Worm (Caenorhabditis elegans): Measurements from ENCODE around the gene pap-3.

Gene pap-3

ce11 chrII:11777893-11778480, 38.4 kb downstream of the pap-3 start, which contains the start of the genes patr-1 and dna-2 (continued):
- TF ChIP-seq nhr-12 (tag; optimal IDR thresholded peaks at IDR 0.05) = no peak
- TF ChIP-seq nhr-28 (tag; optimal IDR thresholded peaks at IDR 0.05) = no peak
- no peak for TF ChIP-seq ceh-16 (tag; optimal IDR thresholded peaks at IDR 0.05)
- TF ChIP-seq ztf-11 (tag; optimal IDR thresholded peaks at IDR 0.05) = no peak
- TF ChIP-seq nhr-237 (tag; optimal IDR thresholded peaks at IDR 0.05) = no peak
- no peak for TF ChIP-seq nhr-77 (tag; optimal IDR thresholded peaks at IDR 0.05)
- no peak for TF ChIP-seq fkh-2 (tag; optimal IDR thresholded peaks at IDR 0.05)
- TF ChIP-seq lin-39 (tag; optimal IDR thresholded peaks at IDR 0.05) = peak; percentile 24
- TF ChIP-seq elt-1 (tag; optimal IDR thresholded peaks at IDR 0.05) = no peak
- no peak for TF ChIP-seq tbx-2 (tag; optimal IDR thresholded peaks at IDR 0.05)
- no peak for TF ChIP-seq ZK546.5 (tag; optimal IDR thresholded peaks at IDR 0.05)
- TF ChIP-seq ceh-9 (tag; optimal IDR thresholded peaks at IDR 0.05) = no peak
- TF ChIP-seq unc-39 (tag; optimal IDR thresholded peaks at IDR 0.05) = no peak
- no peak for TF ChIP-seq nhr-67 (tag; optimal IDR thresholded peaks at IDR 0.05)
- TF ChIP-seq ceh-82 (tag; optimal IDR thresholded peaks at IDR 0.05) = no peak

ce11 chrII:11774218-11774617, 42.2 kb downstream of the pap-3 start, which contains the start of gene F44E5.1:
TSS of gene F44E5.1 (minus strand) at chrII:11774559.
- TF ChIP-seq nhr-23 (tag; optimal IDR thresholded peaks at IDR 0.05) (no peak), elt-2 (tag; optimal IDR thresholded peaks at IDR 0.05) (no peak), unc-62 (GFP tag; optimal IDR thresholded peaks at IDR 0.05) (no peak), egl-27 (tag; optimal IDR thresholded peaks at IDR 0.05) (no peak), ama-1 (optimal IDR thresholded peaks at IDR 0.05) (no peak), fkh-10 (GFP tag; optimal IDR thresholded peaks at IDR 0.05) (no peak), pqm-1 (tag; optimal IDR thresholded peaks at IDR 0.05) (no peak), ZK546.5 (tag; optimal IDR thresholded peaks at IDR 0.05) (no peak), nhr-77 (tag; optimal IDR thresholded peaks at IDR 0.05) (no peak)

- TF ChIP-seq lin-39 (tag; optimal IDR thresholded peaks at IDR 0.05) (no peak), pqm-1 (tag; optimal IDR thresholded peaks at IDR 0.05) (no peak)
Observed at ce11 chrII:11772364-11772763, 44.0 kb downstream of the pap-3 start, which contains the start of gene F44E5.15. TSS of gene F44E5.15 (plus strand) at chrII:11772664.

ce11 chrII:11766472-11766871, 49.9 kb downstream of the pap-3 start, which contains the start of gene F44E5.2:
TSS of gene F44E5.2 (plus strand) at chrII:11766772.
- TF ChIP-seq aly-2 (tag; optimal IDR thresholded peaks at IDR 0.05) (no peak), snpc-4 (tag; optimal IDR thresholded peaks at IDR 0.05) (no peak)

ce11 chrII:11765506-11766152, 50.7 kb downstream of the pap-3 start:
- TF ChIP-seq eor-1 (tag; optimal IDR thresholded peaks at IDR 0.05) (no peak), jun-1 (tag; optimal IDR thresholded peaks at IDR 0.05) (no peak), R02D3.7 (tag; optimal IDR thresholded peaks at IDR 0.05) (no peak), sea-2 (GFP tag; optimal IDR thresholded peaks at IDR 0.05) (no peak)
